Fruit fly (Drosophila melanogaster) whole organism, embryonic: ENCODE data around the gene Tmep.

ENCODE experiments used
- CG1024 ChIP-seq: fragments of 200-800 bp; sonication (Bioruptor generic); IDR thresholded peaks from 2 replicates; pipeline ENCODE4 v1.3.6; 2022; ENCODE audit warnings: missing biosample characterization, missing genetic modification characterization
- CG17912 ChIP-seq: fragments of 200-800 bp; sonication (Bioruptor generic); optimal IDR thresholded peaks from 2 replicates; lab custom pipeline; 2018; ENCODE audit warnings: missing biosample characterization, mild to moderate bottlenecking, missing genetic modification characterization
- CG4820 ChIP-seq: fragments of 200-800 bp; sonication (Bioruptor generic); optimal IDR thresholded peaks from 3 replicates; lab custom pipeline; 2016; ENCODE audit warnings: missing biosample characterization, missing genetic modification characterization
- Max ChIP-seq: fragments of 200-800 bp; sonication (Bioruptor generic); optimal IDR thresholded peaks from 2 replicates; lab custom pipeline; 2016; ENCODE audit warnings: missing biosample characterization, mild to moderate bottlenecking, missing genetic modification characterization
- Oaz ChIP-seq: fragments of 200-800 bp; sonication (Bioruptor generic); IDR thresholded peaks from 2 replicates; pipeline ENCODE4 v1.3.6; 2022; ENCODE audit warnings: missing biosample characterization, missing genetic modification characterization
- Ssrp ChIP-seq: fragments of 200-800 bp; sonication (Bioruptor generic); optimal IDR thresholded peaks from 2 replicates; lab custom pipeline; 2018; ENCODE audit warnings: missing biosample characterization, mild to moderate bottlenecking, missing genetic modification characterization, moderate library complexity

- no peak for TF ChIP-seq CG4820 (GFP tag; lab: Kevin White, UChicago)
- no peak for TF ChIP-seq CG17912 (GFP tag; lab: Kevin White, UChicago)
- no peak for TF ChIP-seq CG1024
- no peak for TF ChIP-seq Ssrp (tag; lab: Kevin White, UChicago)
- TF ChIP-seq Oaz (GFP tag; lab: Robert Waterston, UW), result no peak
- no peak for TF ChIP-seq Max
These were observed 21.9 kb upstream of the Tmep start for dm6 chr3L:1547117-1547507.
